Worm (Caenorhabditis elegans) whole organism, L1 larva: ENCODE measurements around the gene F54E7.6.

ENCODE experiments used
- C16A3.4 ChIP-seq: fragments of 150-350 bp; optimal IDR thresholded peaks from 2 replicates; lab custom pipeline; 2014; ENCODE audit warnings: missing biosample characterization, missing genetic modification characterization
- C34B4.2 ChIP-seq: sonication (generic microtip); optimal IDR thresholded peaks from 2 replicates; lab custom pipeline; 2017; ENCODE audit warnings: mild to moderate bottlenecking, missing genetic modification characterization, missing compliant biosample characterization
- aha-1 ChIP-seq: fragments of 150-350 bp; optimal IDR thresholded peaks from 2 replicates; lab custom pipeline; 2014; ENCODE audit warnings: missing biosample characterization, missing genetic modification characterization
- alr-1 ChIP-seq: fragments of 200-800 bp; sonication (Bioruptor generic); optimal IDR thresholded peaks from 2 replicates; lab custom pipeline; 2018; ENCODE audit warnings: borderline replicate concordance, mild to moderate bottlenecking, missing genetic modification characterization, missing compliant biosample characterization
- aly-2 ChIP-seq: fragments of 150-350 bp; optimal IDR thresholded peaks from 2 replicates; lab custom pipeline; 2014; ENCODE audit warnings: missing biosample characterization, missing genetic modification characterization
- ama-1 ChIP-seq: fragments of 150-350 bp; optimal IDR thresholded peaks from 2 replicates; lab custom pipeline; 2014
- blmp-1 ChIP-seq: fragments of 150-350 bp; optimal IDR thresholded peaks from 2 replicates; lab custom pipeline; 2014; ENCODE audit warnings: missing biosample characterization, missing genetic modification characterization
- ceh-63 ChIP-seq: fragments of 200-800 bp; sonication (Bioruptor generic); optimal IDR thresholded peaks from 2 replicates; lab custom pipeline; 2018; ENCODE audit warnings: mild to moderate bottlenecking, missing genetic modification characterization, missing compliant biosample characterization
- ceh-88 ChIP-seq: fragments of 200-800 bp; sonication (Bioruptor generic); IDR thresholded peaks from 2 replicates; pipeline ENCODE4 v1.3.6; 2022; ENCODE audit warnings: missing genetic modification characterization, missing compliant biosample characterization
- ceh-90 ChIP-seq: sonication (generic microtip); optimal IDR thresholded peaks from 2 replicates; lab custom pipeline; 2016; ENCODE audit warnings: missing genetic modification characterization, missing compliant biosample characterization
- ces-1 ChIP-seq: fragments of 150-350 bp; optimal IDR thresholded peaks from 2 replicates; lab custom pipeline; 2014; ENCODE audit warnings: missing biosample characterization, missing genetic modification reagents, missing genetic modification characterization
- efl-1 ChIP-seq, 4 experiments: fragments of 150-350 bp; optimal IDR thresholded peaks in 3 of 4; peaks in 1 of 4; 1 replicate in 1 of 4; 2 replicates in 3 of 4; lab custom pipeline; 2014; ENCODE audit warnings: missing biosample characterization in 2 of 4, missing genetic modification characterization in 2 of 4, missing genetic modification reagents in 2 of 4
- egl-13 ChIP-seq: sonication (generic microtip); optimal IDR thresholded peaks from 2 replicates; lab custom pipeline; 2016; ENCODE audit warnings: missing genotype, missing genetic modification reagents, missing genetic modification characterization, missing compliant biosample characterization
- egl-27 ChIP-seq, 2 experiments: fragments of 150-350 bp in 1 of 2; sonication (generic microtip); optimal IDR thresholded peaks; 3 replicates each; lab custom pipeline; 2017 to 2018; ENCODE audit warnings: missing biosample characterization in 2 of 2, missing genetic modification characterization in 2 of 2, missing genetic modification reagents in 2 of 2
- elt-3 ChIP-seq, 6 experiments: fragments of 150-350 bp in 1 of 6; sonication (generic microtip); optimal IDR thresholded peaks; 2 replicates each; lab custom pipeline; 2017 to 2018; ENCODE audit warnings: missing biosample characterization in 6 of 6, missing genetic modification characterization in 6 of 6, inconsistent platforms in 1 of 6
- fos-1 ChIP-seq: fragments of 150-350 bp; optimal IDR thresholded peaks from 2 replicates; lab custom pipeline; 2014; ENCODE audit warnings: missing biosample characterization, missing genetic modification characterization
- jun-1 ChIP-seq: fragments of 150-350 bp; optimal IDR thresholded peaks from 2 replicates; lab custom pipeline; 2014; ENCODE audit warnings: missing biosample characterization, missing genetic modification reagents, missing genetic modification characterization
- lin-14 ChIP-seq: fragments of 200-800 bp; sonication (Bioruptor generic); optimal IDR thresholded peaks from 2 replicates; lab custom pipeline; 2018; ENCODE audit warnings: mild to moderate bottlenecking, missing genetic modification characterization, moderate library complexity, missing compliant biosample characterization
- lin-15B ChIP-seq: fragments of 150-350 bp; sonication (generic microtip); optimal IDR thresholded peaks from 3 replicates; lab custom pipeline; 2014; ENCODE audit warnings: missing biosample characterization, missing genetic modification characterization
- lin-35 ChIP-seq, 2 experiments: fragments of 150-350 bp; optimal IDR thresholded peaks; 2 replicates each; lab custom pipeline; 2014; ENCODE audit warnings: missing biosample characterization in 2 of 2, missing genetic modification characterization in 2 of 2, missing genetic modification reagents in 2 of 2
- lin-39 ChIP-seq: fragments of 150-350 bp; optimal IDR thresholded peaks from 2 replicates; lab custom pipeline; 2014; ENCODE audit warnings: missing biosample characterization, missing genetic modification reagents, missing genetic modification characterization
- lir-3 ChIP-seq: sonication (generic microtip); optimal IDR thresholded peaks from 2 replicates; lab custom pipeline; 2016; ENCODE audit warnings: mild to moderate bottlenecking, missing genetic modification characterization, moderate library complexity, missing compliant biosample characterization; ENCODE audit not compliant: poor library complexity
- mab-9 ChIP-seq: fragments of 200-800 bp; sonication (Bioruptor generic); IDR thresholded peaks from 2 replicates; pipeline ENCODE4 v1.3.6; 2022; ENCODE audit warnings: missing genetic modification reagents, missing genetic modification characterization, missing compliant biosample characterization
- nhr-19 ChIP-seq: fragments of 200-800 bp; sonication (Bioruptor generic); conservative IDR thresholded peaks from 2 replicates; pipeline ENCODE4 v1.3.6; 2022; ENCODE audit warnings: missing genetic modification characterization, missing compliant biosample characterization
- nhr-20 ChIP-seq: sonication (generic microtip); optimal IDR thresholded peaks from 2 replicates; lab custom pipeline; 2016; ENCODE audit warnings: mild to moderate bottlenecking, missing genetic modification characterization, missing compliant biosample characterization
- nhr-28 ChIP-seq: fragments of 150-350 bp; optimal IDR thresholded peaks from 2 replicates; lab custom pipeline; 2014; ENCODE audit warnings: missing biosample characterization, missing genetic modification characterization
- nhr-71 ChIP-seq: sonication (generic microtip); optimal IDR thresholded peaks from 2 replicates; lab custom pipeline; 2016; ENCODE audit warnings: mild to moderate bottlenecking, missing genetic modification characterization, moderate library complexity, missing compliant biosample characterization
- nhr-77 ChIP-seq: fragments of 150-350 bp; optimal IDR thresholded peaks from 2 replicates; lab custom pipeline; 2014; ENCODE audit warnings: missing biosample characterization, missing genetic modification characterization
- rnt-1 ChIP-seq: sonication (generic microtip); optimal IDR thresholded peaks from 2 replicates; lab custom pipeline; 2016; ENCODE audit warnings: mild to moderate bottlenecking, missing genetic modification characterization, moderate library complexity, missing compliant biosample characterization
- snpc-4 ChIP-seq: fragments of 150-350 bp; optimal IDR thresholded peaks from 2 replicates; lab custom pipeline; 2014; ENCODE audit warnings: missing biosample characterization, missing genetic modification characterization
- snu-23 ChIP-seq: sonication (generic microtip); optimal IDR thresholded peaks from 2 replicates; lab custom pipeline; 2016; ENCODE audit warnings: missing genetic modification characterization, missing compliant biosample characterization
- sup-37 ChIP-seq: fragments of 200-800 bp; sonication (Bioruptor generic); optimal IDR thresholded peaks from 2 replicates; lab custom pipeline; 2018; ENCODE audit warnings: mild to moderate bottlenecking, missing genetic modification characterization, missing compliant biosample characterization
- swsn-7 ChIP-seq: sonication (generic microtip); optimal IDR thresholded peaks from 2 replicates; lab custom pipeline; 2016; ENCODE audit warnings: missing genetic modification characterization, missing compliant biosample characterization
- unc-130 ChIP-seq: fragments of 150-350 bp; optimal IDR thresholded peaks from 2 replicates; lab custom pipeline; 2017; ENCODE audit warnings: missing biosample characterization, missing genetic modification characterization, inconsistent platforms
- unc-30 ChIP-seq: sonication (generic microtip); optimal IDR thresholded peaks from 2 replicates; lab custom pipeline; 2017; ENCODE audit warnings: missing biosample characterization, missing genetic modification characterization
- vab-15 ChIP-seq: sonication (generic microtip); optimal IDR thresholded peaks from 2 replicates; lab custom pipeline; 2017; ENCODE audit warnings: missing genotype, mild to moderate bottlenecking, missing genetic modification characterization, missing compliant biosample characterization
- ztf-11 ChIP-seq, 2 experiments: sonication (generic microtip); optimal IDR thresholded peaks; 2 replicates each; lab custom pipeline; 2016 to 2017; ENCODE audit warnings: missing genetic modification characterization in 2 of 2, missing biosample characterization in 1 of 2, missing compliant biosample characterization in 1 of 2
- ztf-4 ChIP-seq: fragments of 150-350 bp; optimal IDR thresholded peaks from 2 replicates; lab custom pipeline; 2014; ENCODE audit warnings: missing biosample characterization, missing genetic modification characterization

The F54E7.6 gene

DNA sequence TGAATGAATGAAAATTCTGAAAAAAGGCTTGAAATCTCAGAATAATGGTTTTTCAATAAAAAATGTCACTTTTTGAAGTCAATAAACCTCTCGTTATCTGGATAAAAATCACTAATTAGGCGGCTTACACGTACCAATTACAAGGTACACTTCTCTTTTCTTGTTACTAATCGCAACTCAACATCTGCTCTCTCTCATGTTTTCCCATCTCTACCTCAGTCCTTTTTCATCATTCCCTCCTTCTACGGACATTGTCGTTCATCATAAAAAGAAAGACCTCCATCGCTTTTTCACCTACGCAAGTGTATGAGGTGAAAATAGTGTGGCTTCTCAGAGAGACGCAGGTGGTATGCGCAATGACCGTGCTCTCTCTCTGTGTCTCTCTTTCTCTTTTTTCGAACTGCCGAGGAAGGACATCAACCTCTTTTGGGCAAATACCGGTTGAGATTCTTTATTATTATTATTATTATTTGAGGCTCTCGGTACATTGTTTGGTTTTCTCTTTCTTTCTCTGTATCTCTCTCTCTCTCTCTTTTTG, 7.1 kb upstream of the F54E7.6 start (continued):
- TF ChIP-seq unc-30 (tag; lab: Kevin White, UChicago) (no peak), unc-130 (tag; lab: Kevin White, UChicago) (no peak), lin-15B (no peak), snpc-4 (tag; lab: Kevin White, UChicago) (no peak)

- TF ChIP-seq lin-14 (GFP tag; lab: Kevin White, UChicago) (peak; percentile 23), aly-2 (no peak), blmp-1 (peak; percentile 48)
Measured at ce11 chrIII:5665710-5666109, 4.8 kb upstream of the F54E7.6 start.

DNA sequence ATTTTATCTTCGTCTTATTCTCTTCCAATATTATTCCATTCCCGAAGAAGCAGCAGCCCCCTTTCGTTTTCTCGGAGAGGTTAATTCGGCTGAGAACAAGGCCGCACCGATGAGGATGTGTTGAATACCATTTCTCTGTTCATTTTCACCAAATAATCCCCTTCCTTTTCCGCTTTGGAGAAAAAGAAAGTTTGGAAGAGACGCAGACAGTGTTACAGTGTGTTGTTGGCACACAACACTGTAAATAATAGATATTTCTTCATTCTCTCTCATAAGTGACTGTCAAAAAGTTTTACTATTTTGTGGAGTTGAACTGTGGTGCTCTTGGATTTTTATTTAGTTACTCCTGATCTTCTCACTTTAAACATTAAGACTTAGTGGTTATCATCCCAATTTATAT, 4.4 kb upstream of the F54E7.6 start:
- TF ChIP-seq egl-13 (tag; lab: Kevin White, UChicago) (no peak), mab-9 (GFP tag; lab: Robert Waterston, UW) (no peak), elt-3 (tag; optimal IDR thresholded peaks at IDR 0.05; lab: Kevin White, UChicago) (no peak), nhr-77 (tag; lab: Kevin White, UChicago) (no peak), blmp-1 (peak; percentile 94), snu-23 (GFP tag; lab: Kevin White, UChicago) (no peak), lin-14 (GFP tag; lab: Kevin White, UChicago) (peak; percentile 53), ces-1 (GFP tag; lab: Kevin White, UChicago) (no peak), ceh-63 (no peak), nhr-20 (no peak), ztf-11 (tag; optimal IDR thresholded peaks at IDR 0.05; lab: Kevin White, UChicago) (no peak), nhr-19 (no peak), lin-35 (GFP tag; optimal IDR thresholded peaks at IDR 0.05; lab: Kevin White, UChicago) (peak in 1 of 2 experiments; percentile 22), vab-15 (tag; lab: Kevin White, UChicago) (no peak), egl-27 (tag; optimal IDR thresholded peaks at IDR 0.05; lab: Kevin White, UChicago) (no peak), aha-1 (tag; lab: Kevin White, UChicago) (no peak), C16A3.4 (tag; lab: Kevin White, UChicago) (no peak), ceh-88 (no peak), ama-1 (lab: Kevin White, UChicago) (no peak), sup-37 (GFP tag; lab: Kevin White, UChicago) (no peak), ceh-90 (tag; lab: Kevin White, UChicago) (no peak), ztf-4 (tag; lab: Kevin White, UChicago) (no peak), fos-1 (tag; lab: Kevin White, UChicago) (no peak), C34B4.2 (tag; lab: Kevin White, UChicago) (no peak), rnt-1 (tag; lab: Kevin White, UChicago) (no peak), swsn-7 (tag; lab: Kevin White, UChicago) (no peak), nhr-71 (tag; lab: Kevin White, UChicago) (no peak), nhr-28 (tag; lab: Kevin White, UChicago) (no peak), jun-1 (tag; lab: Kevin White, UChicago) (no peak), efl-1 (optimal IDR thresholded peaks at IDR 0.05; lab: Kevin White, UChicago) (no peak), efl-1 (GFP tag; optimal IDR thresholded peaks at IDR 0.05 in 1 of 2; lab: Kevin White, UChicago) (peak in 1 of 2 experiments; percentile 93), lir-3 (tag; lab: Kevin White, UChicago) (no peak), lin-39 (tag; lab: Kevin White, UChicago) (no peak), alr-1 (tag; lab: Kevin White, UChicago) (no peak)
